Fruit fly (Drosophila melanogaster): Measurements from ENCODE around the gene tal-2A.
A peak's percentile ranks its signal among the peaks of the same experiment; 100 is the strongest.

tal-2A gene

dm6 chr3R:13861805-13862204, 48.9 kb downstream of the tal-2A start (continued):
- no peak for TF ChIP-seq nerfin-1 (tag; optimal IDR thresholded peaks at IDR 0.05)
- TF ChIP-seq zen2 (GFP tag; IDR thresholded peaks at IDR 0.05; ENCODE audit: partially characterized antibody) = no peak
- peak in 1 of 2 experiments; percentile 39 for TF ChIP-seq bsh (GFP tag; optimal IDR thresholded peaks at IDR 0.05)

All from whole organism, embryonic.